Fruit fly (Drosophila melanogaster) whole organism, embryonic: ENCODE results near the gene Hsp83.

Experiments used
- ATbp ChIP-seq: fragments of 200-800 bp; sonication (Bioruptor generic); optimal IDR thresholded peaks from 2 replicates; lab custom pipeline; 2017; ENCODE audit warnings: missing biosample characterization, mild to moderate bottlenecking, missing genetic modification characterization, missing genetic modification reagents
- Atf-2 ChIP-seq: fragments of 200-800 bp; sonication (Bioruptor generic); optimal IDR thresholded peaks from 2 replicates; lab custom pipeline; 2016; ENCODE audit warnings: missing biosample characterization, missing genetic modification characterization
- Bgb ChIP-seq: fragments of 200-800 bp; sonication (Bioruptor generic); IDR thresholded peaks from 2 replicates; pipeline ENCODE4 v1.3.6; 2022; ENCODE audit warnings: missing biosample characterization, missing genetic modification characterization; ENCODE audit not compliant: partially characterized antibody
- C15 ChIP-seq: fragments of 200-800 bp; sonication (Bioruptor generic); IDR thresholded peaks from 3 replicates; pipeline ENCODE4 v1.3.6; 2022; ENCODE audit warnings: missing biosample characterization, missing genetic modification characterization
- CG10209 ChIP-seq: fragments of 200-800 bp; sonication (Bioruptor generic); optimal IDR thresholded peaks from 3 replicates; lab custom pipeline; 2017; ENCODE audit warnings: missing biosample characterization, mild to moderate bottlenecking, missing genetic modification characterization, missing genetic modification reagents
- CG12236 ChIP-seq: fragments of 200-800 bp; sonication (Bioruptor generic); optimal IDR thresholded peaks from 2 replicates; lab custom pipeline; 2016; ENCODE audit warnings: missing biosample characterization, missing genetic modification characterization
- CG13287 ChIP-seq: fragments of 200-800 bp; sonication (Bioruptor generic); IDR thresholded peaks from 2 replicates; pipeline ENCODE4 v1.3.6; 2022; ENCODE audit warnings: missing biosample characterization, missing genetic modification characterization; ENCODE audit not compliant: partially characterized antibody
- CG15514 ChIP-seq: fragments of 200-800 bp; sonication (Bioruptor generic); optimal IDR thresholded peaks from 3 replicates; lab custom pipeline; 2017; ENCODE audit warnings: missing biosample characterization, missing genetic modification characterization, mild to moderate bottlenecking, moderate library complexity, missing genetic modification reagents
- CG2129 ChIP-seq: fragments of 200-800 bp; sonication (Bioruptor generic); IDR thresholded peaks from 2 replicates; pipeline ENCODE4 v1.3.6; 2022; ENCODE audit warnings: missing biosample characterization, missing genetic modification characterization; ENCODE audit not compliant: partially characterized antibody
- CG4617 ChIP-seq: fragments of 200-800 bp; sonication (Bioruptor generic); optimal IDR thresholded peaks from 3 replicates; lab custom pipeline; 2016; ENCODE audit warnings: missing biosample characterization, missing genetic modification characterization, borderline replicate concordance
- CG6813 ChIP-seq: fragments of 200-800 bp; sonication (Bioruptor generic); optimal IDR thresholded peaks from 2 replicates; lab custom pipeline; 2017; ENCODE audit warnings: missing biosample characterization, missing genetic modification characterization, mild to moderate bottlenecking, moderate library complexity, missing genetic modification reagents
- CG7963 ChIP-seq: fragments of 200-800 bp; sonication (Bioruptor generic); IDR thresholded peaks from 3 replicates; pipeline ENCODE4 v1.3.6; 2022; ENCODE audit warnings: missing biosample characterization, missing genetic modification characterization; ENCODE audit not compliant: partially characterized antibody
- CG9437 ChIP-seq: fragments of 200-800 bp; sonication (Bioruptor generic); optimal IDR thresholded peaks from 2 replicates; lab custom pipeline; 2018; ENCODE audit warnings: missing biosample characterization, mild to moderate bottlenecking, missing genetic modification characterization
- Dll ChIP-seq: fragments of 200-800 bp; sonication (Bioruptor generic); IDR thresholded peaks from 4 replicates; pipeline ENCODE4 v1.3.6; 2022; ENCODE audit warnings: missing biosample characterization, missing genetic modification characterization; ENCODE audit not compliant: partially characterized antibody
- Dref ChIP-seq: fragments of 200-800 bp; sonication (Bioruptor generic); IDR thresholded peaks from 2 replicates; pipeline ENCODE4 v1.3.6; 2022; ENCODE audit warnings: missing biosample characterization, missing genetic modification characterization
- H2.0 ChIP-seq: fragments of 200-800 bp; sonication (Bioruptor generic); IDR thresholded peaks from 2 replicates; pipeline ENCODE4 v1.3.6; 2022; ENCODE audit warnings: missing biosample characterization, missing genetic modification characterization
- HHEX ChIP-seq: fragments of 200-800 bp; sonication (Bioruptor generic); optimal IDR thresholded peaks from 3 replicates; lab custom pipeline; 2017; ENCODE audit warnings: missing biosample characterization, mild to moderate bottlenecking, missing genetic modification characterization, missing genetic modification reagents
- MTF-1 ChIP-seq: fragments of 200-800 bp; sonication (Bioruptor generic); optimal IDR thresholded peaks from 2 replicates; lab custom pipeline; 2018; ENCODE audit warnings: missing biosample characterization, mild to moderate bottlenecking, missing genetic modification characterization, borderline replicate concordance
- Med ChIP-seq: fragments of 200-800 bp; sonication (Bioruptor generic); peaks from one replicate; lab custom pipeline; 2016; ENCODE audit warnings: missing biosample characterization, missing genetic modification characterization, mild to moderate bottlenecking, inconsistent platforms, moderate library complexity
- Optix ChIP-seq: fragments of 200-800 bp; sonication (Bioruptor generic); IDR thresholded peaks from 3 replicates; pipeline ENCODE4 v1.3.6; 2022; ENCODE audit warnings: missing biosample characterization, missing genetic modification characterization
- Poxn ChIP-seq: fragments of 200-800 bp; sonication (Bioruptor generic); IDR thresholded peaks from 2 replicates; pipeline ENCODE4 v1.3.6; 2022; ENCODE audit warnings: missing biosample characterization, missing genetic modification characterization
- Stat92E ChIP-seq, 3 experiments: fragments of >200 bp in 2 of 3; fragments of 200-800 bp in 1 of 3; sonication (Bioruptor generic) in 1 of 3; optimal IDR thresholded peaks; 2 replicates each; lab custom pipeline; 2017 to 2019; ENCODE audit warnings: missing biosample characterization in 3 of 3, missing genetic modification characterization in 3 of 3, mild to moderate bottlenecking in 1 of 3, moderate library complexity in 1 of 3
- Trl ChIP-seq, 3 experiments: fragments of >200 bp in 2 of 3; fragments of 200-800 bp in 1 of 3; sonication (Bioruptor generic) in 1 of 3; optimal IDR thresholded peaks; 2 replicates in 1 of 3; 3 replicates in 2 of 3; lab custom pipeline; 2016 to 2017; ENCODE audit warnings: missing biosample characterization in 1 of 3, missing genetic modification characterization in 1 of 3
- abd-A ChIP-seq: fragments of 200-800 bp; sonication (Bioruptor generic); optimal IDR thresholded peaks from 3 replicates; lab custom pipeline; 2019; ENCODE audit warnings: missing biosample characterization, mild to moderate bottlenecking, missing genetic modification characterization, moderate library complexity
- ara ChIP-seq: fragments of 200-800 bp; sonication (Bioruptor generic); IDR thresholded peaks from 2 replicates; pipeline ENCODE4 v1.3.6; 2022; ENCODE audit warnings: missing biosample characterization, missing genetic modification characterization
- bbx ChIP-seq: fragments of 200-800 bp; sonication (Bioruptor generic); IDR thresholded peaks from 2 replicates; pipeline ENCODE4 v1.3.6; 2022; ENCODE audit warnings: missing biosample characterization, missing genetic modification characterization; ENCODE audit not compliant: partially characterized antibody
- br ChIP-seq: fragments of >200 bp; optimal IDR thresholded peaks from 2 replicates; lab custom pipeline; 2017
- ci ChIP-seq: fragments of 200-800 bp; sonication (Bioruptor generic); IDR thresholded peaks from 3 replicates; pipeline ENCODE4 v1.3.6; 2022; ENCODE audit warnings: missing biosample characterization, missing genetic modification characterization
- dati ChIP-seq: fragments of 200-800 bp; sonication (Bioruptor generic); IDR thresholded peaks from 2 replicates; pipeline ENCODE4 v1.3.6; 2022; ENCODE audit warnings: missing biosample characterization, missing genetic modification characterization
- dmrt11E ChIP-seq: fragments of 200-800 bp; sonication (Bioruptor generic); optimal IDR thresholded peaks from 3 replicates; lab custom pipeline; 2018; ENCODE audit warnings: missing biosample characterization, mild to moderate bottlenecking, missing genetic modification characterization, moderate library complexity
- emc ChIP-seq: fragments of 200-800 bp; sonication (Bioruptor generic); optimal IDR thresholded peaks from 2 replicates; lab custom pipeline; 2016; ENCODE audit warnings: missing biosample characterization, missing genetic modification characterization
- ftz-f1 ChIP-seq: fragments of 200-800 bp; sonication (Bioruptor generic); optimal IDR thresholded peaks from 2 replicates; lab custom pipeline; 2016; ENCODE audit warnings: missing biosample characterization, missing genetic modification characterization
- luna ChIP-seq: fragments of 200-800 bp; sonication (Bioruptor generic); optimal IDR thresholded peaks from 2 replicates; lab custom pipeline; 2016; ENCODE audit warnings: missing biosample characterization, missing genetic modification characterization
- nmo ChIP-seq: fragments of 200-800 bp; sonication (Bioruptor generic); optimal IDR thresholded peaks from 2 replicates; lab custom pipeline; 2018; ENCODE audit warnings: missing biosample characterization, mild to moderate bottlenecking, missing genetic modification characterization, moderate library complexity
- odd ChIP-seq: fragments of 200-800 bp; sonication (Bioruptor generic); optimal IDR thresholded peaks from 2 replicates; lab custom pipeline; 2017; ENCODE audit warnings: missing biosample characterization, mild to moderate bottlenecking, missing genetic modification characterization
- org-1 ChIP-seq: fragments of 200-800 bp; sonication (Bioruptor generic); optimal IDR thresholded peaks from 2 replicates; lab custom pipeline; 2017; ENCODE audit warnings: missing biosample characterization, missing genetic modification characterization
- sd ChIP-seq: fragments of 200-800 bp; sonication (Bioruptor generic); optimal IDR thresholded peaks from 3 replicates; lab custom pipeline; 2018; ENCODE audit warnings: missing biosample characterization, mild to moderate bottlenecking, missing genetic modification characterization, moderate library complexity
- shn ChIP-seq: fragments of 200-800 bp; sonication (Bioruptor generic); optimal IDR thresholded peaks from 3 replicates; lab custom pipeline; 2016; ENCODE audit warnings: missing biosample characterization, missing genetic modification characterization
- sqz ChIP-seq: fragments of 200-800 bp; sonication (Bioruptor generic); optimal IDR thresholded peaks from 3 replicates; lab custom pipeline; 2018; ENCODE audit warnings: missing biosample characterization, mild to moderate bottlenecking, missing genetic modification characterization
- tgo ChIP-seq: fragments of 200-800 bp; sonication (Bioruptor generic); IDR thresholded peaks from 3 replicates; pipeline ENCODE4 v1.3.6; 2022; ENCODE audit warnings: missing biosample characterization, missing genetic modification characterization
- tin ChIP-seq: fragments of 200-800 bp; sonication (Bioruptor generic); optimal IDR thresholded peaks from 3 replicates; lab custom pipeline; 2016; ENCODE audit warnings: missing biosample characterization, missing genetic modification characterization
- tll ChIP-seq, 2 experiments: fragments of 200-800 bp in 1 of 2; fragments of >200 bp in 1 of 2; sonication (Bioruptor generic) in 1 of 2; optimal IDR thresholded peaks; 2 replicates each; lab custom pipeline; 2017 to 2019; ENCODE audit warnings: missing biosample characterization in 2 of 2, missing genetic modification characterization in 2 of 2, mild to moderate bottlenecking in 1 of 2, moderate library complexity in 1 of 2
- unc-4 ChIP-seq: fragments of 200-800 bp; sonication (Bioruptor generic); IDR thresholded peaks from 2 replicates; pipeline ENCODE4 v1.3.6; 2022; ENCODE audit warnings: missing biosample characterization, missing genetic modification characterization; ENCODE audit not compliant: partially characterized antibody
- vvl ChIP-seq: fragments of 200-800 bp; sonication (Bioruptor generic); IDR thresholded peaks from 2 replicates; pipeline ENCODE4 v1.3.6; 2022; ENCODE audit warnings: missing biosample characterization, missing genetic modification characterization
- zen ChIP-seq: fragments of 200-800 bp; sonication (Bioruptor generic); optimal IDR thresholded peaks from 3 replicates; lab custom pipeline; 2018; ENCODE audit warnings: missing biosample characterization, mild to moderate bottlenecking, missing genetic modification characterization, moderate library complexity

Hsp83 gene

dm6 chr3L:3161968-3162367, 30.8 kb upstream of the Hsp83 start, which contains the start of gene rasp (continued):
- TF ChIP-seq dmrt11E (tag; lab: Kevin White, UChicago) (no peak), emc (GFP tag; lab: Kevin White, UChicago) (no peak), Bgb (GFP tag; lab: Robert Waterston, UW) (no peak), dati (no peak), org-1 (GFP tag; lab: Kevin White, UChicago) (no peak), CG4617 (GFP tag; lab: Kevin White, UChicago) (no peak), odd (GFP tag; lab: Kevin White, UChicago) (no peak), Med (GFP tag; lab: Kevin White, UChicago) (peak; percentile 44), Trl (optimal IDR thresholded peaks at IDR 0.05; lab: Kevin White, UChicago) (no peak), Trl (GFP tag; optimal IDR thresholded peaks at IDR 0.05; lab: Kevin White, UChicago) (no peak), br (lab: Kevin White, UChicago) (no peak), CG2129 (GFP tag; lab: Robert Waterston, UW) (peak; percentile 47), vvl (GFP tag; lab: Robert Waterston, UW) (no peak), sqz (GFP tag; lab: Kevin White, UChicago) (no peak), shn (GFP tag; lab: Kevin White, UChicago) (no peak), abd-A (tag; lab: Kevin White, UChicago) (no peak), CG13287 (GFP tag; lab: Robert Waterston, UW) (peak; percentile 49), CG9437 (GFP tag; lab: Kevin White, UChicago) (no peak), zen (tag; lab: Kevin White, UChicago) (peak; percentile 10), CG12236 (GFP tag; lab: Kevin White, UChicago) (no peak), ara (GFP tag; lab: Robert Waterston, UW) (no peak), tgo (GFP tag; lab: Robert Waterston, UW) (no peak), H2.0 (GFP tag; lab: Robert Waterston, UW) (no peak), nmo (GFP tag; lab: Kevin White, UChicago) (no peak), CG6813 (GFP tag; lab: Kevin White, UChicago) (no peak), HHEX (GFP tag; lab: Kevin White, UChicago) (no peak), tin (no peak), unc-4 (GFP tag; lab: Robert Waterston, UW) (peak; percentile 45), Stat92E (GFP tag; optimal IDR thresholded peaks at IDR 0.05; lab: Kevin White, UChicago) (peak in 1 of 3 experiments; percentile 8), CG7963 (GFP tag; lab: Robert Waterston, UW) (no peak), ATbp (GFP tag; lab: Kevin White, UChicago) (no peak), Optix (GFP tag; lab: Robert Waterston, UW) (no peak), Atf-2 (GFP tag; lab: Kevin White, UChicago) (no peak), ci (GFP tag; lab: Robert Waterston, UW) (no peak), C15 (no peak), Poxn (GFP tag; lab: Robert Waterston, UW) (no peak), luna (GFP tag; lab: Kevin White, UChicago) (no peak), MTF-1 (GFP tag; lab: Kevin White, UChicago) (no peak), CG10209 (GFP tag; lab: Kevin White, UChicago) (no peak), bbx (GFP tag; lab: Robert Waterston, UW) (peak; percentile 45; the same call in 1 of the 2 replicates), ftz-f1 (GFP tag; lab: Kevin White, UChicago) (peak; percentile 41), Dll (GFP tag; lab: Robert Waterston, UW) (peak; percentile 65; the same call in 3 of the 4 replicates), Dref (GFP tag; lab: Robert Waterston, UW) (peak; percentile 56), sd (tag; lab: Kevin White, UChicago) (no peak), CG15514 (GFP tag; lab: Kevin White, UChicago) (peak; percentile 42), tll (GFP tag; optimal IDR thresholded peaks at IDR 0.05; lab: Kevin White, UChicago) (no peak)
